Worm (Caenorhabditis elegans): Measurements from ENCODE around the gene epic-3.

DNA sequence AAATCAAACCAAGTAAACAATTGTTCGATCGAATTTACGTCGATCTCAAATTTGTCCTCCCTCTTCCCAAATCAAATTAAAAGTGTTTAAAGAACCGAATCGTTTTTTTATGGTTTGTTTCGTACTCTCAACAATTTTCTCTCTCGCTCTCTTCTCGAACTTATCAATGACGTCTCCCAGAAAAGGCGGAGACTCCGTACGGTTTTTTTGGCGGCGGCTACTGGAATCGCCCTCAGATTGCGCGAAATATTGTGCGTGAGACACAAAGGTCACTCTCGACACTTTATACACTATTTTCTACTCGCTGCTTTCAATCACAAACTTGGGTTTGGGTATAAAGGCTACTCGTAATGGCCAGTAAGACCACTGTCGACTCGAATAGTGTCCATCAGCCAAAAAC, 3.7 kb downstream of the epic-3 start, which contains the start of gene epic-2:
- TF ChIP-seq mep-1 (tag; optimal IDR thresholded peaks at IDR 0.05) (no peak), gei-8 (GFP tag; optimal IDR thresholded peaks at IDR 0.05) (no peak)
